Fruit fly (Drosophila melanogaster): ENCODE results near the gene bcn92.

bcn92 gene

dm6 chrX:2123013-2123964 is 26.2 kb downstream of the bcn92 start, which contains the start of gene ph-d (continued):
- TF ChIP-seq cad (GFP tag; optimal IDR thresholded peaks at IDR 0.05) = no peak
- peak; percentile 19 for TF ChIP-seq bcd (GFP tag; optimal IDR thresholded peaks at IDR 0.05)
- peak; percentile 17 for TF ChIP-seq gsb-n (tag; optimal IDR thresholded peaks at IDR 0.05)
- no peak for TF ChIP-seq schlank (tag; optimal IDR thresholded peaks at IDR 0.05)
- no peak for TF ChIP-seq CG17612 (GFP tag; IDR thresholded peaks at IDR 0.05)
- peak; percentile 26 for TF ChIP-seq Max (GFP tag; optimal IDR thresholded peaks at IDR 0.05)
- peak; percentile 63 for TF ChIP-seq CG31441 (GFP tag; IDR thresholded peaks at IDR 0.05)
- TF ChIP-seq CG8281 (tag; optimal IDR thresholded peaks at IDR 0.05) = no peak
- peak; percentile 61 for TF ChIP-seq Sox102F (GFP tag; optimal IDR thresholded peaks at IDR 0.05)
- peak; percentile 62 for TF ChIP-seq CG2120 (GFP tag; optimal IDR thresholded peaks at IDR 0.05)
- no peak for TF ChIP-seq CG31388 (GFP tag; optimal IDR thresholded peaks at IDR 0.05)
- peak; percentile 60 for TF ChIP-seq CG11504 (tag; optimal IDR thresholded peaks at IDR 0.05)
- peak; percentile 27 for TF ChIP-seq CG33213 (GFP tag; optimal IDR thresholded peaks at IDR 0.05)
- TF ChIP-seq Lpt (GFP tag; optimal IDR thresholded peaks at IDR 0.05) = peak; percentile 87
- TF ChIP-seq ato (GFP tag; IDR thresholded peaks at IDR 0.05; ENCODE audit: partially characterized antibody) = no peak
- TF ChIP-seq cwo (GFP tag; optimal IDR thresholded peaks at IDR 0.05) = peak; percentile 5
- no peak for TF ChIP-seq org-1 (GFP tag; optimal IDR thresholded peaks at IDR 0.05)
- no peak for TF ChIP-seq Gsc (GFP tag; IDR thresholded peaks at IDR 0.05)
- TF ChIP-seq CG17568 (GFP tag; optimal IDR thresholded peaks at IDR 0.05) = peak; percentile 46
- TF ChIP-seq B-H1 (GFP tag; IDR thresholded peaks at IDR 0.05) = peak; percentile 10; the same call in 1 of the 3 replicates
- peak; percentile 97 for TF ChIP-seq sqz (GFP tag; optimal IDR thresholded peaks at IDR 0.05)
- TF ChIP-seq CG15269 (tag; optimal IDR thresholded peaks at IDR 0.05) = peak; percentile 53
- TF ChIP-seq CG9876 (GFP tag; optimal IDR thresholded peaks at IDR 0.05) = no peak
- TF ChIP-seq phol (tag; optimal IDR thresholded peaks at IDR 0.05) = peak; percentile 51
- TF ChIP-seq CG10321 (GFP tag; IDR thresholded peaks at IDR 0.05) = peak; percentile 98
- TF ChIP-seq CG8924 (tag; optimal IDR thresholded peaks at IDR 0.05) = peak; percentile 59
- TF ChIP-seq CG34422 (GFP tag; IDR thresholded peaks at IDR 0.05) = 0 out of 3 replicates have a peak, but pooled peaks have one; percentile 25
- TF ChIP-seq CG31224 (GFP tag; IDR thresholded peaks at IDR 0.05) = peak; percentile 19; the same call in 1 of the 2 replicates
- TF ChIP-seq CG17361 (GFP tag; IDR thresholded peaks at IDR 0.05) = peak; percentile 59; the same call in 2 of the 3 replicates
- TF ChIP-seq CG15601 (tag; optimal IDR thresholded peaks at IDR 0.05) = peak; percentile 28
- TF ChIP-seq Hsf (GFP tag; optimal IDR thresholded peaks at IDR 0.05) = peak; percentile 29
- TF ChIP-seq CG9817 (tag; optimal IDR thresholded peaks at IDR 0.05) = peak; percentile 13
- peak; percentile 37; the same call in 1 of the 3 replicates for TF ChIP-seq Aef1 (GFP tag; IDR thresholded peaks at IDR 0.05)
- TF ChIP-seq CG5180 (GFP tag; optimal IDR thresholded peaks at IDR 0.05) = peak; percentile 45
- TF ChIP-seq br (optimal IDR thresholded peaks at IDR 0.05) = no peak
- TF ChIP-seq crc (GFP tag; optimal IDR thresholded peaks at IDR 0.05) = no peak
- no peak for TF ChIP-seq Dfd (GFP tag; optimal IDR thresholded peaks at IDR 0.05)
- TF ChIP-seq CG13424 (tag; optimal IDR thresholded peaks at IDR 0.05) = peak; percentile 3
- TF ChIP-seq CG4730 (GFP tag; IDR thresholded peaks at IDR 0.05) = no peak
- peak; percentile 99 for TF ChIP-seq kni (GFP tag; optimal IDR thresholded peaks at IDR 0.05)
- TF ChIP-seq prd (optimal IDR thresholded peaks at IDR 0.05) = no peak
- TF ChIP-seq prd (GFP tag; IDR thresholded peaks at IDR 0.05) = peak; percentile 46; the same call in 2 of the 3 replicates
- no peak for TF ChIP-seq tgo (GFP tag; IDR thresholded peaks at IDR 0.05)
- TF ChIP-seq CG12104 (GFP tag; optimal IDR thresholded peaks at IDR 0.05) = no peak
- peak; percentile 60 for TF ChIP-seq Oli (tag; optimal IDR thresholded peaks at IDR 0.05)
- no peak for TF ChIP-seq so (GFP tag; IDR thresholded peaks at IDR 0.05)
- TF ChIP-seq wdn (GFP tag; IDR thresholded peaks at IDR 0.05) = 0 out of 2 replicates have a peak, but pooled peaks have one; percentile 5
- TF ChIP-seq Neu2 (GFP tag; optimal IDR thresholded peaks at IDR 0.05; ENCODE audit: borderline replicate concordance) = peak; percentile 67
- peak; percentile 54; the same call in 1 of the 2 replicates for TF ChIP-seq Xrp1 (GFP tag; IDR thresholded peaks at IDR 0.05)

Data from whole organism, embryonic.